Fruit fly (Drosophila melanogaster) whole organism, embryonic: ENCODE data around the gene CAHbeta.
A peak's percentile ranks its signal among the peaks of the same experiment; 100 is the strongest.

ENCODE experiments used
- Bgb ChIP-seq: fragments of 200-800 bp; sonication (Bioruptor generic); IDR thresholded peaks from 2 replicates; pipeline ENCODE4 v1.3.6; 2022; ENCODE audit warnings: missing biosample characterization, missing genetic modification characterization; ENCODE audit not compliant: partially characterized antibody
- Blimp-1 ChIP-seq: fragments of 200-800 bp; sonication (Bioruptor generic); optimal IDR thresholded peaks from 3 replicates; lab custom pipeline; 2018; ENCODE audit warnings: missing biosample characterization, missing genetic modification characterization, mild to moderate bottlenecking, moderate library complexity, missing genetic modification reagents
- C15 ChIP-seq: fragments of 200-800 bp; sonication (Bioruptor generic); IDR thresholded peaks from 3 replicates; pipeline ENCODE4 v1.3.6; 2022; ENCODE audit warnings: missing biosample characterization, missing genetic modification characterization
- CG11695 ChIP-seq: fragments of 200-800 bp; sonication (Bioruptor generic); IDR thresholded peaks from 3 replicates; pipeline ENCODE4 v1.3.6; 2022; ENCODE audit warnings: missing biosample characterization, missing genetic modification characterization
- CG14860 ChIP-seq: fragments of 200-800 bp; sonication (Bioruptor generic); IDR thresholded peaks from 3 replicates; pipeline ENCODE4 v1.3.6; 2022; ENCODE audit warnings: missing biosample characterization, missing genetic modification characterization; ENCODE audit not compliant: partially characterized antibody
- CG15011 ChIP-seq: fragments of 200-800 bp; sonication (Bioruptor generic); optimal IDR thresholded peaks from 3 replicates; lab custom pipeline; 2018; ENCODE audit warnings: missing biosample characterization, mild to moderate bottlenecking, missing genetic modification characterization
- CG15073 ChIP-seq: fragments of 200-800 bp; sonication (Bioruptor generic); optimal IDR thresholded peaks from 2 replicates; lab custom pipeline; 2016; ENCODE audit warnings: missing biosample characterization, missing genetic modification characterization
- CG15479 ChIP-seq: fragments of 200-800 bp; sonication (Bioruptor generic); optimal IDR thresholded peaks from 3 replicates; lab custom pipeline; 2019; ENCODE audit warnings: missing biosample characterization, mild to moderate bottlenecking, missing genetic modification characterization, moderate library complexity
- CG15514 ChIP-seq: fragments of 200-800 bp; sonication (Bioruptor generic); optimal IDR thresholded peaks from 3 replicates; lab custom pipeline; 2017; ENCODE audit warnings: missing biosample characterization, missing genetic modification characterization, mild to moderate bottlenecking, moderate library complexity, missing genetic modification reagents
- CG30431 ChIP-seq: fragments of 200-800 bp; sonication (Bioruptor generic); optimal IDR thresholded peaks from 2 replicates; lab custom pipeline; 2017; ENCODE audit warnings: missing biosample characterization, missing genetic modification characterization
- CG3995 ChIP-seq: fragments of 200-800 bp; sonication (Bioruptor generic); optimal IDR thresholded peaks from 3 replicates; lab custom pipeline; 2016; ENCODE audit warnings: missing biosample characterization, missing genetic modification characterization
- CG6765 ChIP-seq: fragments of 200-800 bp; sonication (Bioruptor generic); optimal IDR thresholded peaks from 3 replicates; lab custom pipeline; 2017; ENCODE audit warnings: missing biosample characterization, mild to moderate bottlenecking, missing genetic modification characterization
- CG7271 ChIP-seq: fragments of 200-800 bp; sonication (Bioruptor generic); optimal IDR thresholded peaks from 2 replicates; lab custom pipeline; 2018; ENCODE audit warnings: missing biosample characterization, mild to moderate bottlenecking, missing genetic modification characterization, moderate library complexity
- CG7745 ChIP-seq: fragments of 200-800 bp; sonication (Bioruptor generic); optimal IDR thresholded peaks from 2 replicates; lab custom pipeline; 2018; ENCODE audit warnings: missing biosample characterization, mild to moderate bottlenecking, missing genetic modification characterization, moderate library complexity
- CG8290 ChIP-seq, 3 experiments: fragments of 200-800 bp; sonication (Bioruptor generic); optimal IDR thresholded peaks; 2 replicates each; lab custom pipeline; 2016 to 2019; ENCODE audit warnings: missing biosample characterization in 3 of 3, missing genetic modification characterization in 3 of 3, mild to moderate bottlenecking in 2 of 3, moderate library complexity in 1 of 3
- CHES-1-like ChIP-seq: fragments of 200-800 bp; sonication (Bioruptor generic); optimal IDR thresholded peaks from 2 replicates; lab custom pipeline; 2016; ENCODE audit warnings: missing biosample characterization, missing genetic modification characterization
- Camta ChIP-seq: fragments of 200-800 bp; sonication (Bioruptor generic); optimal IDR thresholded peaks from 2 replicates; lab custom pipeline; 2016; ENCODE audit warnings: missing biosample characterization, missing genetic modification characterization
- HLHmδ ChIP-seq: fragments of 200-800 bp; sonication (Bioruptor generic); optimal IDR thresholded peaks from 2 replicates; lab custom pipeline; 2018; ENCODE audit warnings: missing biosample characterization, mild to moderate bottlenecking, missing genetic modification characterization, moderate library complexity
- Hr51 ChIP-seq, 2 experiments: fragments of 200-800 bp; sonication (Bioruptor generic); optimal IDR thresholded peaks; 2 replicates in 1 of 2; 3 replicates in 1 of 2; lab custom pipeline; 2016 to 2018; ENCODE audit warnings: missing biosample characterization in 2 of 2, missing genetic modification characterization in 2 of 2, mild to moderate bottlenecking in 1 of 2, moderate library complexity in 1 of 2
- Hr78 ChIP-seq, 2 experiments: fragments of 200-800 bp in 1 of 2; fragments of >200 bp in 1 of 2; sonication (Bioruptor generic) in 1 of 2; optimal IDR thresholded peaks; 2 replicates each; lab custom pipeline; 2017 to 2019; ENCODE audit warnings: missing biosample characterization in 2 of 2, missing genetic modification characterization in 2 of 2, mild to moderate bottlenecking in 1 of 2, moderate library complexity in 1 of 2
- Hsf ChIP-seq: fragments of 200-800 bp; sonication (Bioruptor generic); optimal IDR thresholded peaks from 3 replicates; lab custom pipeline; 2016; ENCODE audit warnings: missing biosample characterization, missing genetic modification characterization
- Lhr ChIP-seq: fragments of 200-800 bp; sonication (Bioruptor generic); optimal IDR thresholded peaks from 3 replicates; lab custom pipeline; 2017; ENCODE audit warnings: mild to moderate bottlenecking, missing biosample characterization, missing genetic modification reagents, missing genetic modification characterization
- Lim3 ChIP-seq: fragments of 200-800 bp; sonication (Bioruptor generic); IDR thresholded peaks from 2 replicates; pipeline ENCODE4 v1.3.6; 2022; ENCODE audit warnings: missing biosample characterization, missing genetic modification characterization
- Mad ChIP-seq: fragments of 200-800 bp; sonication (Bioruptor generic); optimal IDR thresholded peaks from 2 replicates; lab custom pipeline; 2016; ENCODE audit warnings: missing biosample characterization, missing genetic modification characterization
- Mrtf ChIP-seq: fragments of 200-800 bp; sonication (Bioruptor generic); IDR thresholded peaks from 3 replicates; pipeline ENCODE4 v1.3.6; 2022; ENCODE audit warnings: missing biosample characterization, missing genetic modification characterization
- NfI ChIP-seq: fragments of 200-800 bp; sonication (Bioruptor generic); optimal IDR thresholded peaks from 3 replicates; lab custom pipeline; 2018; ENCODE audit warnings: missing biosample characterization, mild to moderate bottlenecking, missing genetic modification characterization, moderate library complexity
- Oli ChIP-seq: fragments of 200-800 bp; sonication (Bioruptor generic); optimal IDR thresholded peaks from 2 replicates; lab custom pipeline; 2018; ENCODE audit warnings: missing biosample characterization, mild to moderate bottlenecking, missing genetic modification characterization, moderate library complexity
- Ssrp ChIP-seq: fragments of 200-800 bp; sonication (Bioruptor generic); optimal IDR thresholded peaks from 2 replicates; lab custom pipeline; 2018; ENCODE audit warnings: missing biosample characterization, mild to moderate bottlenecking, missing genetic modification characterization, moderate library complexity
- amos ChIP-seq: fragments of 200-800 bp; sonication (Bioruptor generic); IDR thresholded peaks from 2 replicates; pipeline ENCODE4 v1.3.6; 2022; ENCODE audit warnings: missing biosample characterization, missing genetic modification characterization; ENCODE audit not compliant: partially characterized antibody
- ap ChIP-seq: fragments of 200-800 bp; sonication (Bioruptor generic); IDR thresholded peaks from 2 replicates; pipeline ENCODE4 v1.3.6; 2022; ENCODE audit warnings: missing biosample characterization, missing genetic modification characterization
- cato ChIP-seq: fragments of 200-800 bp; sonication (Bioruptor generic); optimal IDR thresholded peaks from 2 replicates; lab custom pipeline; 2016; ENCODE audit warnings: missing biosample characterization, missing genetic modification characterization, borderline replicate concordance
- caup ChIP-seq: fragments of 200-800 bp; sonication (Bioruptor generic); optimal IDR thresholded peaks from 3 replicates; lab custom pipeline; 2017; ENCODE audit warnings: missing biosample characterization, mild to moderate bottlenecking, missing genetic modification characterization, moderate library complexity; ENCODE audit not compliant: severe bottlenecking
- dan ChIP-seq: fragments of 200-800 bp; sonication (Bioruptor generic); IDR thresholded peaks from 2 replicates; pipeline ENCODE4 v1.3.6; 2022; ENCODE audit warnings: missing biosample characterization, missing genetic modification characterization
- danr ChIP-seq: fragments of 200-800 bp; sonication (Bioruptor generic); IDR thresholded peaks from 2 replicates; pipeline ENCODE4 v1.3.6; 2022; ENCODE audit warnings: missing biosample characterization, missing genetic modification characterization
- gfzf ChIP-seq: fragments of 200-800 bp; sonication (Bioruptor generic); optimal IDR thresholded peaks from 2 replicates; lab custom pipeline; 2016; ENCODE audit warnings: missing biosample characterization, mild to moderate bottlenecking, missing genetic modification characterization, moderate library complexity
- hb ChIP-seq: fragments of 200-800 bp; sonication (Bioruptor generic); IDR thresholded peaks from 3 replicates; pipeline ENCODE4 v1.3.6; 2022; ENCODE audit warnings: missing biosample characterization, missing genetic modification characterization; ENCODE audit not compliant: partially characterized antibody
- hbn ChIP-seq: fragments of 200-800 bp; sonication (Bioruptor generic); IDR thresholded peaks from 2 replicates; pipeline ENCODE4 v1.3.6; 2022; ENCODE audit warnings: missing biosample characterization, missing genetic modification characterization; ENCODE audit not compliant: partially characterized antibody
- jing ChIP-seq: fragments of 200-800 bp; sonication (Bioruptor generic); optimal IDR thresholded peaks from 2 replicates; lab custom pipeline; 2018; ENCODE audit warnings: missing biosample characterization, mild to moderate bottlenecking, missing genetic modification characterization
- kay ChIP-seq: fragments of 200-800 bp; sonication (Bioruptor generic); optimal IDR thresholded peaks from 2 replicates; lab custom pipeline; 2016; ENCODE audit warnings: missing biosample characterization, missing genetic modification characterization
- lilli ChIP-seq: fragments of 200-800 bp; sonication (Bioruptor generic); optimal IDR thresholded peaks from 3 replicates; lab custom pipeline; 2016; ENCODE audit warnings: missing biosample characterization, missing genetic modification characterization
- nerfin-2 ChIP-seq: fragments of 200-800 bp; sonication (Bioruptor generic); IDR thresholded peaks from 2 replicates; pipeline ENCODE4 v1.3.6; 2022; ENCODE audit warnings: missing biosample characterization, missing genetic modification characterization; ENCODE audit not compliant: partially characterized antibody
- pb ChIP-seq: fragments of 200-800 bp; sonication (Bioruptor generic); optimal IDR thresholded peaks from 3 replicates; lab custom pipeline; 2016; ENCODE audit warnings: missing biosample characterization, missing genetic modification characterization
- slbo ChIP-seq: fragments of 200-800 bp; sonication (Bioruptor generic); IDR thresholded peaks from 2 replicates; pipeline ENCODE4 v1.3.6; 2022; ENCODE audit warnings: missing biosample characterization, missing genetic modification characterization
- tap ChIP-seq: fragments of 200-800 bp; optimal IDR thresholded peaks from 3 replicates; lab custom pipeline; 2019; ENCODE audit warnings: missing biosample characterization, mild to moderate bottlenecking, missing genetic modification characterization, moderate library complexity
- unc-4 ChIP-seq: fragments of 200-800 bp; sonication (Bioruptor generic); IDR thresholded peaks from 2 replicates; pipeline ENCODE4 v1.3.6; 2022; ENCODE audit warnings: missing biosample characterization, missing genetic modification characterization; ENCODE audit not compliant: partially characterized antibody
- zfh1 ChIP-seq: fragments of 200-800 bp; sonication (Bioruptor generic); IDR thresholded peaks from 3 replicates; pipeline ENCODE4 v1.3.6; 2022; ENCODE audit warnings: missing biosample characterization, missing genetic modification characterization

The CAHbeta gene

DNA sequence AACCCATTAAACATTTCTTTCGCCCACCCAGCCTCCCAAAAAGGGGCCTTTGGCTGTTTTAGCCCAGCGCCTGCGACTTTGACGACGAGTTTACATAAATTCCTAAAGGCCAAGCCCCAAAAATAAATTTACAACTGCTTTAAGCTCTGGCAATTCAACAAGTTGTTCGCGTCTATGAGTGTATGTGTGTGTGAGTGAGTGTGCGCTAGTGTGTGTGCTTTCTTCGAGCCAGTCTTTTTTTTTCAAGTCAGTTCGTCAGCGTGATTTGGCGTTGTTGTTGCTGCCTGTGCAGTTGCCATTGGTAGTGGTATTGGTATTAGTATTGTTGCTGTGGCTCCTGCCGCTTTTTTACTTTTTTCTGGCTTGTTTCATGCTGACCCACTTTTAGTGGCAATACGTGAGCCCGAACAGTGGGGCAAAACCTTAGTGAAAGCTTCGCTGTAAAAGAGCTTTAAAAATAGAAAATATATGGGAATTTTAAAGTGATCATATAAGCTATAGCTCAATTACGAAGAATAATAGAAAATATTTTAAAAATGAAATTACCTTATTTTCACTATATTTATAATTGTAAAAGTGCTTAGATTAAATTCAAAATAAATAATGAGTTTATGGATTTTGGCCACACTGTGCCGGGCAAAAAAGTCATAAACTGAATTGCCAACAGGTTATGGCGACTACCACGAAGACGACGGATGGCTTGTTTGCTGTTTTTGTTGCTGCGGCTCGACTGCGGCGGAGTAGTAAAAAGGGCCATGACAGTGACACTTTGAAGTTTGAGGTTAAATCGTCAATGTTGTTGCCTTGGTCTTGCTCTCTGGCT is 34.9 kb upstream of the CAHbeta start (continued):
- TF ChIP-seq cato (GFP tag; lab: Kevin White, UChicago) = peak; percentile 43
- TF ChIP-seq CG15514 = peak; percentile 42
- TF ChIP-seq Hr78 (GFP tag; optimal IDR thresholded peaks at IDR 0.05; lab: Kevin White, UChicago) = peak in 1 of 2 experiments; percentile 87
- no peak for TF ChIP-seq HLHmδ (GFP tag; lab: Kevin White, UChicago)
- TF ChIP-seq CG14860 (GFP tag; lab: Robert Waterston, UW) = 0 out of 3 replicates have a peak, but pooled peaks have one; percentile 16
- TF ChIP-seq CG30431 = peak; percentile 63
- TF ChIP-seq amos (GFP tag; lab: Robert Waterston, UW) = no peak
- TF ChIP-seq CHES-1-like (GFP tag; lab: Kevin White, UChicago) = no peak
- TF ChIP-seq CG11695 (GFP tag; lab: Robert Waterston, UW) = peak; percentile 87
- no peak for TF ChIP-seq C15 (GFP tag; lab: Robert Waterston, UW)
- TF ChIP-seq Bgb (GFP tag; lab: Robert Waterston, UW) = no peak
- TF ChIP-seq Oli (tag; lab: Kevin White, UChicago) = peak; percentile 90
- peak; percentile 52 for TF ChIP-seq CG8290 (GFP tag; optimal IDR thresholded peaks at IDR 0.05; lab: Kevin White, UChicago)
- TF ChIP-seq CG8290 (tag; optimal IDR thresholded peaks at IDR 0.05; lab: Kevin White, UChicago) = no peak
- TF ChIP-seq CG15073 (GFP tag; lab: Kevin White, UChicago) = no peak
- TF ChIP-seq zfh1 (GFP tag; lab: Robert Waterston, UW) = peak; percentile 77
- peak; percentile 62 for TF ChIP-seq lilli (GFP tag; lab: Kevin White, UChicago)
- peak; percentile 63 for TF ChIP-seq Hsf (GFP tag; lab: Kevin White, UChicago)
- no peak for TF ChIP-seq hb (GFP tag; lab: Robert Waterston, UW)
- TF ChIP-seq Ssrp (tag; lab: Kevin White, UChicago) = peak; percentile 87
- peak; percentile 53 for TF ChIP-seq Lhr (GFP tag; lab: Kevin White, UChicago)
- TF ChIP-seq jing (GFP tag; lab: Kevin White, UChicago) = peak; percentile 55
- peak; percentile 84 for TF ChIP-seq Blimp-1 (GFP tag; lab: Kevin White, UChicago)
- peak; percentile 63 for TF ChIP-seq slbo (GFP tag; lab: Robert Waterston, UW)
- TF ChIP-seq danr (GFP tag; lab: Robert Waterston, UW) = peak; percentile 74
- TF ChIP-seq ap (GFP tag; lab: Robert Waterston, UW) = peak; percentile 69; the same call in 1 of the 2 replicates
- TF ChIP-seq CG6765 (GFP tag; lab: Kevin White, UChicago) = peak; percentile 64
- TF ChIP-seq NfI = peak; percentile 72
- no peak for TF ChIP-seq pb
- peak; percentile 67 for TF ChIP-seq Mad (GFP tag; lab: Kevin White, UChicago)
- no peak for TF ChIP-seq nerfin-2 (GFP tag; lab: Robert Waterston, UW)
- TF ChIP-seq unc-4 (GFP tag; lab: Robert Waterston, UW) = no peak
- no peak for TF ChIP-seq CG15479 (GFP tag; lab: Kevin White, UChicago)
- TF ChIP-seq dan (GFP tag; lab: Robert Waterston, UW) = no peak; the same call in 1 of the 2 replicates
- TF ChIP-seq caup (GFP tag; lab: Kevin White, UChicago) = peak; percentile 70
- TF ChIP-seq gfzf = no peak
- TF ChIP-seq Mrtf (GFP tag; lab: Robert Waterston, UW) = peak; percentile 76; the same call in 2 of the 3 replicates
- TF ChIP-seq Lim3 (GFP tag; lab: Robert Waterston, UW) = no peak
- no peak for TF ChIP-seq CG7271
- peak; percentile 32 for TF ChIP-seq CG15011 (GFP tag; lab: Kevin White, UChicago)
- TF ChIP-seq tap (tag; lab: Kevin White, UChicago) = peak; percentile 80
- peak in 1 of 2 experiments; percentile 95 for TF ChIP-seq Hr51 (GFP tag; optimal IDR thresholded peaks at IDR 0.05; lab: Kevin White, UChicago)
- peak; percentile 40 for TF ChIP-seq kay
- no peak for TF ChIP-seq hbn (GFP tag; lab: Robert Waterston, UW)
- TF ChIP-seq CG7745 (tag; lab: Kevin White, UChicago) = no peak
- peak; percentile 16 for TF ChIP-seq CG3995 (GFP tag; lab: Kevin White, UChicago)
- TF ChIP-seq Camta = peak; percentile 5
